Fruit fly (Drosophila melanogaster) whole organism: ENCODE data around the gene CG5674.

ENCODE experiments used
- Dll ChIP-seq: fragments of >200 bp; optimal IDR thresholded peaks from 2 replicates; lab custom pipeline; 2017
- EcR ChIP-seq, 2 experiments: fragments of >200 bp; optimal IDR thresholded peaks; 2 replicates each; lab custom pipeline; 2017; ENCODE audit warnings: missing biosample characterization in 2 of 2, missing genetic modification characterization in 2 of 2, missing genetic modification reagents in 2 of 2
- psq ChIP-seq: fragments of >200 bp; optimal IDR thresholded peaks from 2 replicates; lab custom pipeline; 2017

DNA sequence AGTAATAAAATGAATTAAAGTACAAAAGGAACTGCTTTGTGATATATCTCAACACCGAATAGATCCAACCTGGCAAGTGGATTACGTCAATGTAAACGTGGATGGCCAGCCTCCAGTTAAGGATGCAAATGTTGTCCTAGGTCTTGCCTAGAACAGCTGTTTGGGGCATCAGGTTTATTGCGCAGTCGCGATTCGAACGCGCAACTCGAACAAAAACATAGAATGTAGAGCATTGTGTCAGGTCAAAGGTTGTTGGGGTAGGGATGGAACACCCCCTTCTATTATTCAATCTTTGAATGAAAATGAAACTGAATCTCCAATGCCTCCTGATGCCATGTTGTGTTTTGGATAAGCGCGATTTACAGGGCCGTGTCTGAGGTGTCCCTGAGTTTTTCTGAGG is 46.5 kb downstream of the CG5674 start:
- no peak for TF ChIP-seq psq (lab: Kevin White, UChicago)
- TF ChIP-seq Dll (lab: Kevin White, UChicago), result no peak
- TF ChIP-seq EcR (GFP tag; optimal IDR thresholded peaks at IDR 0.05; lab: Kevin White, UChicago), result no peak
